Worm (Caenorhabditis elegans): ENCODE measurements around the gene srsx-32.

The srsx-32 gene

ce11 chrV:7065226-7065625, 48.1 kb downstream of the srsx-32 start, which contains the start of gene Y57E12AR.1:
TSS of gene Y57E12AR.1 (minus strand) at chrV:7065326.
- TF ChIP-seq tbx-8 (GFP tag; optimal IDR thresholded peaks at IDR 0.05), result no peak
- no peak for TF ChIP-seq mab-5 (tag; optimal IDR thresholded peaks at IDR 0.05)
- no peak for TF ChIP-seq lsy-2 (tag; optimal IDR thresholded peaks at IDR 0.05)
- TF ChIP-seq M03D4.4 (tag; optimal IDR thresholded peaks at IDR 0.05), result no peak
- TF ChIP-seq nhr-28 (tag; optimal IDR thresholded peaks at IDR 0.05), result no peak
